Worm (Caenorhabditis elegans): ENCODE measurements around the gene F55A4.7.

Gene F55A4.7

DNA sequence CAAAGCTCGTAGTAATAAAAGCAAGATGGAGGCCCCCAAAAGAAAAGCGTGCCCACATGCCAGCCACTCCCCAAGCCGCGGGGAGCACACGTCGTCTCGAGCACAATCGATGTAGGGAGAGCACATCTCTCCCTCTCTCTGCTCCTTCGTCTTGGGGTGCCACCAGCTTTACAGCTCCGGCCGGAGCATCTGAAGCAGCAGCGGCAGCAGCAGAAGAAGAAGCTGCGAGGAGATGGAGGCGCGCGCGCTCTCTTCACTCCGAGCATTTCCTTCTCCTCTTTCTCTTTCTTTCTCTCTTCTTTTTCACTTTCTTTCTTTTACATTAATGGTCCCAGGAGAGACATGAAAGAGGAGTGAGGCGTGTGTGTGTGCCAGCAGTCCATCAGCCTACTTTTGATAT, 25.8 kb upstream of the F55A4.7 start (continued):
- TF ChIP-seq hpl-2 (GFP tag; optimal IDR thresholded peaks at IDR 0.05) (no peak), lin-35 (GFP tag; optimal IDR thresholded peaks at IDR 0.05) (peak in 1 of 2 experiments; percentile 35), nhr-237 (tag; optimal IDR thresholded peaks at IDR 0.05) (no peak), nhr-71 (tag; optimal IDR thresholded peaks at IDR 0.05) (peak; percentile 77), lin-13 (GFP tag; optimal IDR thresholded peaks at IDR 0.05) (no peak), lir-3 (tag; optimal IDR thresholded peaks at IDR 0.05; ENCODE audit: poor library complexity) (no peak), swsn-7 (tag; optimal IDR thresholded peaks at IDR 0.05) (peak; percentile 62), jun-1 (tag; optimal IDR thresholded peaks at IDR 0.05) (peak; percentile 11), blmp-1 (tag; optimal IDR thresholded peaks at IDR 0.05) (no peak), unc-98 (GFP tag; IDR thresholded peaks at IDR 0.05) (no peak), nhr-85 (tag) (no peak), vab-15 (tag; optimal IDR thresholded peaks at IDR 0.05) (no peak), fkh-10 (GFP tag; optimal IDR thresholded peaks at IDR 0.05) (peak; percentile 79), fkh-4 (tag; optimal IDR thresholded peaks at IDR 0.05; ENCODE audit: borderline replicate concordance) (no peak), nhr-47 (tag; optimal IDR thresholded peaks at IDR 0.05) (peak; percentile 70), aha-1 (tag; optimal IDR thresholded peaks at IDR 0.05) (no peak), unc-62 (GFP tag; optimal IDR thresholded peaks at IDR 0.05) (no peak), sox-4 (tag; optimal IDR thresholded peaks at IDR 0.05) (no peak), isw-1 (GFP tag; IDR thresholded peaks at IDR 0.05) (no peak; the same call in 1 of the 2 replicates), nhr-77 (tag; optimal IDR thresholded peaks at IDR 0.05) (no peak), egl-27 (tag; optimal IDR thresholded peaks at IDR 0.05) (no peak), ama-1 (optimal IDR thresholded peaks at IDR 0.05) (no peak), pag-3 (tag; optimal IDR thresholded peaks at IDR 0.05; ENCODE audit: borderline replicate concordance, insufficient read depth) (no peak), aly-2 (tag; optimal IDR thresholded peaks at IDR 0.05) (no peak), efl-1 (optimal IDR thresholded peaks at IDR 0.05) (peak in 1 of 2 experiments; percentile 20), efl-1 (GFP tag; optimal IDR thresholded peaks at IDR 0.05 in 1 of 2) (peak in 1 of 2 experiments; percentile 92), tlp-1 (tag; optimal IDR thresholded peaks at IDR 0.05) (no peak), ztf-4 (tag; optimal IDR thresholded peaks at IDR 0.05) (peak; percentile 22), snu-23 (GFP tag; optimal IDR thresholded peaks at IDR 0.05) (peak; percentile 65), sptf-1 (tag; optimal IDR thresholded peaks at IDR 0.05) (no peak), snpc-4 (tag; optimal IDR thresholded peaks at IDR 0.05) (no peak), C34B4.2 (tag; optimal IDR thresholded peaks at IDR 0.05) (no peak), lin-14 (GFP tag; optimal IDR thresholded peaks at IDR 0.05) (peak; percentile 91), elt-2 (tag; optimal IDR thresholded peaks at IDR 0.05) (no peak), elt-3 (tag; optimal IDR thresholded peaks at IDR 0.05) (no peak), zip-4 (GFP tag; optimal IDR thresholded peaks at IDR 0.05) (no peak), mef-2 (tag; optimal IDR thresholded peaks at IDR 0.05) (peak; percentile 24), nhr-76 (tag; optimal IDR thresholded peaks at IDR 0.05) (no peak), Y116A8C.19 (tag; optimal IDR thresholded peaks at IDR 0.05; ENCODE audit: borderline replicate concordance) (no peak), xbp-1 (tag; optimal IDR thresholded peaks at IDR 0.05) (peak; percentile 21)

DNA sequence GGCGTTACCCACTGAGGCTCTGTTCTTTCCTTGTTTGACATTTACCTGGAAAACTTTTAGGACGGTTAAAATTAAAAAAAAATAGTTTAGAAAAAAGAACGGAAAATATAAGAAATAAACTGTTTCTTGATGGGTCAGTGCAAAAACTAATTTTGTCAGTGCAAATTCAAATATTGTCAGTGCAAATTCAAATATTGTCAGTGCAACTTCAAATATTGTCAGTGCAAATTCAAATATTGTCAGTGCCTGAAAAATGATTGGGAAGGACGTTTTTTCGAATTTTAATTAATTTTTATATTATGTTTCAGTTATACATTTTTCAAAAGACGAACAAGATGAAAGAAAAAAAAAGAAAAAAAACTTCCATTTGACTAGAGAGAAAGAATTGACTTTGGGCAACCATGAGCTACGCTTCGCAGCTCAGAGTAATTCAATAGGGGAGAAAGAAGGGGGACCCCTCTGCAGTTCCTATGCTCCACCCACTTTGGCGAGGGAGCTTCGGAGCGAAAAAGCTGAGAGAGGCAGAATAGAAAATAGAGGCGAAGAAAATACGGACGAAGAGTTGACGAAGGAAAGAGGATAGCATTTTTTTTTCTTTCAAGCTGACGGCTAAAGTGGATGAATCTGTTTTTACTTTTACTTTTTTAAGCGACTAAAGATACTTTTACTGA, 24.3 kb upstream of the F55A4.7 start, which contains the start of gene unc-1:
Gene unc-1, minus strand, starts transcription at position 51 of the 671 bp plus-strand sequence.
- TF ChIP-seq tbx-2 (tag; optimal IDR thresholded peaks at IDR 0.05) = peak; percentile 12
- TF ChIP-seq nhr-71 (tag; optimal IDR thresholded peaks at IDR 0.05) = peak; percentile 28
- peak; percentile 25 for TF ChIP-seq rnt-1 (tag; optimal IDR thresholded peaks at IDR 0.05)
- no peak for TF ChIP-seq F16B12.6 (tag; optimal IDR thresholded peaks at IDR 0.05)
- TF ChIP-seq lsy-2 (tag; optimal IDR thresholded peaks at IDR 0.05) = peak; percentile 13 to 37
- TF ChIP-seq hlh-17 (GFP tag; optimal IDR thresholded peaks at IDR 0.05; ENCODE audit: borderline replicate concordance) = no peak
- TF ChIP-seq lin-14 (GFP tag; optimal IDR thresholded peaks at IDR 0.05) = peak; percentile 87
- TF ChIP-seq mep-1 (tag; optimal IDR thresholded peaks at IDR 0.05) = peak; percentile 37
- no peak for TF ChIP-seq C34B4.2 (tag; optimal IDR thresholded peaks at IDR 0.05)
- peak in 1 of 3 experiments; percentile 55 for TF ChIP-seq ceh-82 (tag; optimal IDR thresholded peaks at IDR 0.05)
- peak; percentile 21 for TF ChIP-seq dsc-1 (tag; optimal IDR thresholded peaks at IDR 0.05)
- peak; percentile 62 for TF ChIP-seq ces-1 (GFP tag; optimal IDR thresholded peaks at IDR 0.05)
- TF ChIP-seq lin-15B (tag; optimal IDR thresholded peaks at IDR 0.05) = no peak
- TF ChIP-seq skn-1 (tag; optimal IDR thresholded peaks at IDR 0.05) = peak; percentile 17
- TF ChIP-seq nhr-237 (tag; optimal IDR thresholded peaks at IDR 0.05) = no peak
- TF ChIP-seq egl-27 (tag; optimal IDR thresholded peaks at IDR 0.05) = no peak
- peak; percentile 15 for TF ChIP-seq snu-23 (GFP tag; optimal IDR thresholded peaks at IDR 0.05)
- TF ChIP-seq pag-3 (tag; optimal IDR thresholded peaks at IDR 0.05; ENCODE audit: borderline replicate concordance, insufficient read depth) = no peak
- peak; percentile 31 for TF ChIP-seq nhr-47 (tag; optimal IDR thresholded peaks at IDR 0.05)
- TF ChIP-seq swsn-7 (tag; optimal IDR thresholded peaks at IDR 0.05) = peak; percentile 24
- peak; percentile 36 for TF ChIP-seq fkh-10 (GFP tag; optimal IDR thresholded peaks at IDR 0.05)
- peak; percentile 31 for TF ChIP-seq unc-86 (tag; optimal IDR thresholded peaks at IDR 0.05)
- no peak for TF ChIP-seq hpl-2 (GFP tag; optimal IDR thresholded peaks at IDR 0.05)
